Fruit fly (Drosophila melanogaster) whole organism, embryonic: ENCODE measurements around the gene TfIIS.

Experiments used
- Awh ChIP-seq: fragments of 200-800 bp; sonication (Bioruptor generic); IDR thresholded peaks from 2 replicates; pipeline ENCODE4, ENCODE4 v1.3.6; 2022; ENCODE audit warnings: missing biosample characterization, missing genetic modification characterization
- CG10979 ChIP-seq: fragments of 200-800 bp; sonication (Bioruptor generic); optimal IDR thresholded peaks from 2 replicates; lab custom pipeline; 2018; ENCODE audit warnings: missing biosample characterization, mild to moderate bottlenecking, missing genetic modification characterization, moderate library complexity
- CG12744 ChIP-seq: fragments of 200-800 bp; sonication (Bioruptor generic); optimal IDR thresholded peaks from 2 replicates; lab custom pipeline; 2016; ENCODE audit warnings: missing biosample characterization, missing genetic modification characterization
- CG15073 ChIP-seq: fragments of 200-800 bp; sonication (Bioruptor generic); optimal IDR thresholded peaks from 2 replicates; lab custom pipeline; 2016; ENCODE audit warnings: missing biosample characterization, missing genetic modification characterization
- CG15479 ChIP-seq: fragments of 200-800 bp; sonication (Bioruptor generic); optimal IDR thresholded peaks from 3 replicates; lab custom pipeline; 2019; ENCODE audit warnings: missing biosample characterization, mild to moderate bottlenecking, missing genetic modification characterization, moderate library complexity
- CG15696 ChIP-seq: fragments of 200-800 bp; sonication (Bioruptor generic); optimal IDR thresholded peaks from 2 replicates; lab custom pipeline; 2019; ENCODE audit warnings: missing biosample characterization, mild to moderate bottlenecking, missing genetic modification characterization, moderate library complexity
- CG17359 ChIP-seq: fragments of 200-800 bp; sonication (Bioruptor generic); optimal IDR thresholded peaks from 3 replicates; lab custom pipeline; 2018; ENCODE audit warnings: missing biosample characterization, mild to moderate bottlenecking, missing genetic modification characterization, moderate library complexity
- CG2116 ChIP-seq: fragments of 200-800 bp; sonication (Bioruptor generic); optimal IDR thresholded peaks from 3 replicates; lab custom pipeline; 2018; ENCODE audit warnings: missing biosample characterization, mild to moderate bottlenecking, missing genetic modification characterization
- CG2129 ChIP-seq: fragments of 200-800 bp; sonication (Bioruptor generic); IDR thresholded peaks from 2 replicates; pipeline ENCODE4 v1.3.6; 2022; ENCODE audit warnings: missing biosample characterization, missing genetic modification characterization; ENCODE audit not compliant: partially characterized antibody
- CG31224 ChIP-seq: fragments of 200-800 bp; sonication (Bioruptor generic); IDR thresholded peaks from 2 replicates; pipeline ENCODE4 v1.3.6; 2022; ENCODE audit warnings: missing biosample characterization, missing genetic modification characterization
- CG3995 ChIP-seq: fragments of 200-800 bp; sonication (Bioruptor generic); optimal IDR thresholded peaks from 3 replicates; lab custom pipeline; 2016; ENCODE audit warnings: missing biosample characterization, missing genetic modification characterization
- CG42726 ChIP-seq: fragments of 200-800 bp; sonication (Bioruptor generic); IDR thresholded peaks from 2 replicates; pipeline ENCODE4 v1.3.6; 2022; ENCODE audit warnings: missing biosample characterization, missing genetic modification characterization; ENCODE audit not compliant: partially characterized antibody
- CG4424 ChIP-seq: fragments of 200-800 bp; sonication (Bioruptor generic); optimal IDR thresholded peaks from 3 replicates; lab custom pipeline; 2016; ENCODE audit warnings: missing biosample characterization, missing genetic modification characterization
- CG4854 ChIP-seq: fragments of 200-800 bp; sonication (Bioruptor generic); optimal IDR thresholded peaks from 2 replicates; lab custom pipeline; 2016; ENCODE audit warnings: missing biosample characterization, missing genetic modification characterization, inconsistent platforms
- CG6765 ChIP-seq: fragments of 200-800 bp; sonication (Bioruptor generic); optimal IDR thresholded peaks from 3 replicates; lab custom pipeline; 2017; ENCODE audit warnings: missing biosample characterization, mild to moderate bottlenecking, missing genetic modification characterization
- CG7271 ChIP-seq: fragments of 200-800 bp; sonication (Bioruptor generic); optimal IDR thresholded peaks from 2 replicates; lab custom pipeline; 2018; ENCODE audit warnings: missing biosample characterization, mild to moderate bottlenecking, missing genetic modification characterization, moderate library complexity
- CG7745 ChIP-seq: fragments of 200-800 bp; sonication (Bioruptor generic); optimal IDR thresholded peaks from 2 replicates; lab custom pipeline; 2018; ENCODE audit warnings: missing biosample characterization, mild to moderate bottlenecking, missing genetic modification characterization, moderate library complexity
- CG7928 ChIP-seq: fragments of 200-800 bp; sonication (Bioruptor generic); optimal IDR thresholded peaks from 2 replicates; lab custom pipeline; 2017; ENCODE audit warnings: missing biosample characterization, mild to moderate bottlenecking, missing genetic modification characterization
- CG8765 ChIP-seq: fragments of 200-800 bp; sonication (Bioruptor generic); IDR thresholded peaks from 2 replicates; pipeline ENCODE4 v1.3.6; 2022; ENCODE audit warnings: missing biosample characterization, missing genetic modification characterization
- Dp ChIP-seq: fragments of 200-800 bp; sonication (Bioruptor generic); optimal IDR thresholded peaks from 2 replicates; lab custom pipeline; 2018; ENCODE audit warnings: missing biosample characterization, mild to moderate bottlenecking, missing genetic modification characterization, moderate library complexity
- Eip74EF ChIP-seq, 2 experiments: fragments of 200-800 bp in 1 of 2; fragments of >200 bp in 1 of 2; sonication (Bioruptor generic) in 1 of 2; optimal IDR thresholded peaks; 2 replicates each; lab custom pipeline; 2017 to 2019; ENCODE audit warnings: missing biosample characterization in 2 of 2, missing genetic modification characterization in 2 of 2, mild to moderate bottlenecking in 1 of 2, moderate library complexity in 1 of 2
- Ets65A ChIP-seq: fragments of 200-800 bp; sonication (Bioruptor generic); peaks from one replicate; lab custom pipeline; 2016; ENCODE audit warnings: missing biosample characterization, missing genetic modification characterization
- H15 ChIP-seq: fragments of 200-800 bp; sonication (Bioruptor generic); IDR thresholded peaks from 3 replicates; pipeline ENCODE4 v1.3.6; 2022; ENCODE audit warnings: missing biosample characterization, missing genetic modification characterization
- HLHmδ ChIP-seq: fragments of 200-800 bp; sonication (Bioruptor generic); optimal IDR thresholded peaks from 2 replicates; lab custom pipeline; 2018; ENCODE audit warnings: missing biosample characterization, mild to moderate bottlenecking, missing genetic modification characterization, moderate library complexity
- Jarid2 ChIP-seq: fragments of 200-800 bp; sonication (Bioruptor generic); optimal IDR thresholded peaks from 3 replicates; lab custom pipeline; 2017; ENCODE audit warnings: mild to moderate bottlenecking, missing biosample characterization, missing genetic modification reagents, missing genetic modification characterization
- Lpt ChIP-seq: fragments of >200 bp; optimal IDR thresholded peaks from 2 replicates; lab custom pipeline; 2018; ENCODE audit warnings: missing biosample characterization, missing genetic modification characterization
- MTF-1 ChIP-seq: fragments of 200-800 bp; sonication (Bioruptor generic); optimal IDR thresholded peaks from 2 replicates; lab custom pipeline; 2018; ENCODE audit warnings: missing biosample characterization, mild to moderate bottlenecking, missing genetic modification characterization, borderline replicate concordance
- Mrtf ChIP-seq: fragments of 200-800 bp; sonication (Bioruptor generic); IDR thresholded peaks from 3 replicates; pipeline ENCODE4 v1.3.6; 2022; ENCODE audit warnings: missing biosample characterization, missing genetic modification characterization
- Poxn ChIP-seq: fragments of 200-800 bp; sonication (Bioruptor generic); IDR thresholded peaks from 2 replicates; pipeline ENCODE4 v1.3.6; 2022; ENCODE audit warnings: missing biosample characterization, missing genetic modification characterization
- Ravus ChIP-seq: fragments of 200-800 bp; sonication (Bioruptor generic); IDR thresholded peaks from 2 replicates; pipeline ENCODE4 v1.3.6; 2022; ENCODE audit warnings: missing biosample characterization, missing genetic modification characterization
- Six4 ChIP-seq: fragments of 200-800 bp; sonication (Bioruptor generic); optimal IDR thresholded peaks from 2 replicates; lab custom pipeline; 2016; ENCODE audit warnings: missing biosample characterization, missing genetic modification characterization
- TFAM ChIP-seq: fragments of 200-800 bp; sonication (Bioruptor generic); optimal IDR thresholded peaks from 2 replicates; lab custom pipeline; 2017; ENCODE audit warnings: missing biosample characterization, missing genetic modification characterization, inconsistent platforms
- Tbp ChIP-seq: fragments of >200 bp; optimal IDR thresholded peaks from 2 replicates; lab custom pipeline; 2018; ENCODE audit warnings: missing biosample characterization, missing genetic modification characterization
- ase ChIP-seq: fragments of 200-800 bp; sonication (Bioruptor generic); IDR thresholded peaks from 3 replicates; pipeline ENCODE4 v1.3.6; 2022; ENCODE audit warnings: missing biosample characterization, missing genetic modification characterization
- cas ChIP-seq: fragments of 200-800 bp; sonication (Bioruptor generic); IDR thresholded peaks from 2 replicates; pipeline ENCODE4 v1.3.6; 2022; ENCODE audit warnings: missing biosample characterization, missing genetic modification characterization
- chinmo ChIP-seq: fragments of 200-800 bp; sonication (Bioruptor generic); IDR thresholded peaks from 4 replicates; pipeline ENCODE4 v1.3.6; 2022; ENCODE audit warnings: missing biosample characterization, missing genetic modification characterization; ENCODE audit not compliant: partially characterized antibody
- dysf ChIP-seq: fragments of 200-800 bp; sonication (Bioruptor generic); IDR thresholded peaks from 3 replicates; pipeline ENCODE4 v1.3.6; 2022; ENCODE audit warnings: missing biosample characterization, missing genetic modification characterization
- ems ChIP-seq: fragments of 200-800 bp; sonication (Bioruptor generic); optimal IDR thresholded peaks from 3 replicates; lab custom pipeline; 2016; ENCODE audit warnings: missing biosample characterization, missing genetic modification characterization
- exex ChIP-seq: fragments of 200-800 bp; sonication (Bioruptor generic); optimal IDR thresholded peaks from 4 replicates; lab custom pipeline; 2018; ENCODE audit warnings: missing biosample characterization, mild to moderate bottlenecking, missing genetic modification characterization, moderate library complexity
- fd3F ChIP-seq: fragments of 200-800 bp; sonication (Bioruptor generic); optimal IDR thresholded peaks from 2 replicates; lab custom pipeline; 2018; ENCODE audit warnings: missing biosample characterization, mild to moderate bottlenecking, missing genetic modification characterization, moderate library complexity
- fu2 ChIP-seq: fragments of 200-800 bp; sonication (Bioruptor generic); optimal IDR thresholded peaks from 2 replicates; lab custom pipeline; 2016; ENCODE audit warnings: missing biosample characterization, missing genetic modification characterization
- gsb-n ChIP-seq: fragments of 200-800 bp; sonication (Bioruptor generic); optimal IDR thresholded peaks from 3 replicates; lab custom pipeline; 2018; ENCODE audit warnings: missing biosample characterization, mild to moderate bottlenecking, missing genetic modification characterization
- lmd ChIP-seq: fragments of 200-800 bp; sonication (Bioruptor generic); IDR thresholded peaks from 2 replicates; pipeline ENCODE4 v1.3.6; 2022; ENCODE audit warnings: missing biosample characterization, missing genetic modification characterization
- nerfin-1 ChIP-seq: fragments of 200-800 bp; sonication (Bioruptor generic); optimal IDR thresholded peaks from 3 replicates; lab custom pipeline; 2019; ENCODE audit warnings: missing biosample characterization, mild to moderate bottlenecking, missing genetic modification characterization, moderate library complexity
- nmo ChIP-seq: fragments of 200-800 bp; sonication (Bioruptor generic); optimal IDR thresholded peaks from 2 replicates; lab custom pipeline; 2018; ENCODE audit warnings: missing biosample characterization, mild to moderate bottlenecking, missing genetic modification characterization, moderate library complexity
- otp ChIP-seq: fragments of 200-800 bp; sonication (Bioruptor generic); IDR thresholded peaks from 3 replicates; pipeline ENCODE4, ENCODE4 v1.3.6; 2022; ENCODE audit warnings: missing biosample characterization, missing genetic modification characterization
- p53 ChIP-seq: fragments of 200-800 bp; sonication (Bioruptor generic); optimal IDR thresholded peaks from 2 replicates; lab custom pipeline; 2016; ENCODE audit warnings: missing biosample characterization, missing genetic modification characterization
- repo ChIP-seq: fragments of 200-800 bp; sonication (Bioruptor generic); optimal IDR thresholded peaks from 2 replicates; lab custom pipeline; 2016; ENCODE audit warnings: missing biosample characterization, missing genetic modification characterization
- slp2 ChIP-seq: fragments of 200-800 bp; sonication (Bioruptor generic); optimal IDR thresholded peaks from 2 replicates; lab custom pipeline; 2016; ENCODE audit warnings: missing biosample characterization, missing genetic modification characterization
- vnd ChIP-seq: fragments of 200-800 bp; sonication (Bioruptor generic); IDR thresholded peaks from 3 replicates; pipeline ENCODE4 v1.3.6; 2022; ENCODE audit warnings: missing biosample characterization, missing genetic modification characterization; ENCODE audit not compliant: partially characterized antibody
- zen2 ChIP-seq: fragments of 200-800 bp; sonication (Bioruptor generic); IDR thresholded peaks from 3 replicates; pipeline ENCODE4 v1.3.6; 2022; ENCODE audit warnings: missing biosample characterization, missing genetic modification characterization; ENCODE audit not compliant: partially characterized antibody

TfIIS gene

DNA sequence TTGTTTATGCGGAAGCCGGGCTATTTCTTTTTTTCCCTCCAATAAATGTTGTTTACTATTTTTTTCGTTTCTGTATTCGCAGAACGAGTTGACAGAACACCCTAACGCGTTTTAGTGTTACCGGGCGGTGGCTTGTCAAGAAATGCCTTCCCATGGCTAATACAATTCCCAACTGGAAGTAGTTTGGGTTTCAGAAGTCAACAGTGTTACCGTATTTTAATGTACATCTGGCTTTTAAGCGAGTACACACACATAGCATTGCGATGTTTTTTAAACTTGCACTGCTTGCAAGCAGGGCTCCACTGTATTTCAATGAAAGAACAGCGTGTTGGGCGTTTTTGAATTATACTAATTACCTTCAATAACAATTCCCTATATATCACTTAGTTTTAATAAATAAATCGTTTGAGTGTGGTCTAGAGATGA, at the start of gene TfIIS (continued):
- TF ChIP-seq CG3995 = no peak
- no peak for TF ChIP-seq Six4
- no peak for TF ChIP-seq H15 (GFP tag; lab: Robert Waterston, UW)
- no peak for TF ChIP-seq Mrtf
- no peak for TF ChIP-seq Lpt (GFP tag; lab: Kevin White, UChicago)
- 0 out of 4 replicates have a peak, but pooled peaks have one; percentile 36 for TF ChIP-seq chinmo (GFP tag; lab: Robert Waterston, UW)
- no peak for TF ChIP-seq Eip74EF (GFP tag; optimal IDR thresholded peaks at IDR 0.05; lab: Kevin White, UChicago)
- TF ChIP-seq CG31224 (GFP tag; lab: Robert Waterston, UW) = no peak
- no peak for TF ChIP-seq CG15073 (GFP tag; lab: Kevin White, UChicago)
- peak; percentile 73 for TF ChIP-seq p53 (GFP tag; lab: Kevin White, UChicago)
- TF ChIP-seq Dp = peak; percentile 74
- TF ChIP-seq fu2 (GFP tag; lab: Kevin White, UChicago) = no peak
- TF ChIP-seq Ravus (GFP tag; lab: Robert Waterston, UW) = no peak
- no peak for TF ChIP-seq CG15479 (GFP tag; lab: Kevin White, UChicago)
- no peak for TF ChIP-seq HLHmδ
- TF ChIP-seq fd3F (GFP tag; lab: Kevin White, UChicago) = no peak
- TF ChIP-seq MTF-1 = no peak
- TF ChIP-seq Poxn (GFP tag; lab: Robert Waterston, UW) = no peak
- TF ChIP-seq CG2129 (GFP tag; lab: Robert Waterston, UW) = no peak
- no peak for TF ChIP-seq TFAM (GFP tag; lab: Kevin White, UChicago)
- TF ChIP-seq slp2 = no peak
- no peak for TF ChIP-seq Awh (GFP tag; lab: Robert Waterston, UW)
- TF ChIP-seq CG12744 (GFP tag; lab: Kevin White, UChicago) = peak; percentile 8
- no peak for TF ChIP-seq Tbp (GFP tag; lab: Kevin White, UChicago)
- no peak for TF ChIP-seq CG6765
- TF ChIP-seq CG7271 (tag; lab: Kevin White, UChicago) = no peak
- no peak for TF ChIP-seq ase (GFP tag; lab: Robert Waterston, UW)
- no peak for TF ChIP-seq CG4854 (GFP tag; lab: Kevin White, UChicago)
- no peak for TF ChIP-seq cas (GFP tag; lab: Robert Waterston, UW)
- no peak for TF ChIP-seq CG17359 (tag; lab: Kevin White, UChicago)
- peak; percentile 7; the same call in 1 of the 2 replicates for TF ChIP-seq lmd
- TF ChIP-seq CG7928 (GFP tag; lab: Kevin White, UChicago) = no peak
- TF ChIP-seq ems (GFP tag; lab: Kevin White, UChicago) = no peak
- no peak for TF ChIP-seq zen2 (GFP tag; lab: Robert Waterston, UW)
- TF ChIP-seq gsb-n (tag; lab: Kevin White, UChicago) = no peak
- no peak for TF ChIP-seq vnd
- no peak for TF ChIP-seq CG10979
- peak; percentile 56 for TF ChIP-seq nmo (GFP tag; lab: Kevin White, UChicago)
- TF ChIP-seq Jarid2 (GFP tag; lab: Kevin White, UChicago) = no peak
- peak; percentile 16 for TF ChIP-seq exex (tag; lab: Kevin White, UChicago)
- TF ChIP-seq CG2116 = peak; percentile 30
- 0 out of 2 replicates have a peak, but pooled peaks have one; percentile 63 for TF ChIP-seq CG42726 (GFP tag; lab: Robert Waterston, UW)
- TF ChIP-seq otp (GFP tag; lab: Robert Waterston, UW) = no peak
- TF ChIP-seq Ets65A (GFP tag; lab: Kevin White, UChicago) = peak; percentile 88
- TF ChIP-seq CG7745 = no peak
- no peak for TF ChIP-seq repo (GFP tag; lab: Kevin White, UChicago)
- TF ChIP-seq CG4424 (GFP tag; lab: Kevin White, UChicago) = no peak
- TF ChIP-seq CG15696 = no peak
- no peak for TF ChIP-seq CG8765
- TF ChIP-seq nerfin-1 (tag; lab: Kevin White, UChicago) = peak; percentile 1
- TF ChIP-seq dysf (GFP tag; lab: Robert Waterston, UW) = no peak
